Fruit fly (Drosophila melanogaster): ENCODE results near the gene CG3630.

DNA sequence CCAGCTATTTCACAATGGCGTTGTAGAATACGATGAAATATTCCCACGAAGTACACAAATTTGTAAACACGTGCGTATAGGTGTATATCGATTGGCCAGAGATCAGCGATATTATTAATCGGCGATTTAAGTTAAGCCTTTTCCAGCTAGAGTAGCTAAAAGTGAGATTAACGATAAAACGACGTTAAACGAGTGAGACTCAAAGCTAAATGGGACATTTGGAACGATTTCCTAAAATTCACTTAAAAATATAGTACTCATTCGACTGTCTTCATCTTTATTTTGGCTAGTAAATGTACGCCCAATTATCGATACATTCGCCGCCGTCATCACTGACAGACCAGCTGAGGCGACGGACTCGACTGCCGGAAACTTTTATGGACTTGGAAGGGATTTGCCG is 22.6 kb downstream of the CG3630 start, which contains the start of the genes Nmd3 and CG17776:
- no peak for TF ChIP-seq CTCF (optimal IDR thresholded peaks at IDR 0.05)
- TF ChIP-seq CG8478 (optimal IDR thresholded peaks at IDR 0.05), result no peak
